Worm (Caenorhabditis elegans): ENCODE data around the gene F17C11.6.

DNA sequence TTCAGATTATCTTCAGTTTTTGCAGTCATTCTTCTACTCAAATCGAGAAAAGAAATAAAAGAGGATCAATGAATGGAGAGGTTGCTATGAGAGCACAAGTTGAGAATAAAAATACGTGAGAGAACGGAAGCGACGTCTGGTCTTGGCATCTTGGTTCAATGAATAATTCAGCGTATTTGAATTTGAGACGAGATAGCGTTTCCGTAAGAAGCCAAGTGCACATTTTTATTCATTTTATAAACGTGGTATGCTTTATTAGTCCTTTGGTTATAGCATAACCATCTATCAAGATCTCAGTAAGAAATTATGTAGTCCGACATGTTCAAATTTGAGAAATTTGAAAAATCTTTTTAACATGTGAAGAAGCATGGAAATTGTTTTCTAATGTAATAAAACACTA is 36.5 kb upstream of the F17C11.6 start, which contains the start of gene F58B4.2:
- TF ChIP-seq blmp-1 (tag; optimal IDR thresholded peaks at IDR 0.05; ENCODE audit: insufficient read depth): no peak
- TF ChIP-seq egl-27 (tag; optimal IDR thresholded peaks at IDR 0.05): no peak
- no peak for TF ChIP-seq lin-13 (GFP tag; optimal IDR thresholded peaks at IDR 0.05)
